Worm (Caenorhabditis elegans) whole organism, L4 larva: ENCODE data around the gene rpt-1.

Source experiments
- D1046.2 ChIP-seq: fragments of 200-800 bp; sonication (Bioruptor generic); IDR thresholded peaks from 2 replicates; pipeline ENCODE4 v1.3.6; 2022; ENCODE audit warnings: missing genetic modification characterization, missing compliant biosample characterization
- F10B5.3 ChIP-seq: sonication (generic microtip); optimal IDR thresholded peaks from 2 replicates; lab custom pipeline; 2016; ENCODE audit warnings: mild to moderate bottlenecking, missing genetic modification characterization, missing compliant biosample characterization
- F49E8.2 ChIP-seq: sonication (generic microtip); optimal IDR thresholded peaks from 2 replicates; lab custom pipeline; 2016; ENCODE audit warnings: missing compliant biosample characterization, mild to moderate bottlenecking, missing genetic modification characterization, borderline replicate concordance
- R02D3.7 ChIP-seq: fragments of 150-350 bp; sonication (generic microtip); optimal IDR thresholded peaks from 3 replicates; lab custom pipeline; 2014; ENCODE audit warnings: missing biosample characterization, missing genetic modification characterization
- Y105C5A.15 ChIP-seq: fragments of 200-800 bp; sonication (Bioruptor generic); IDR thresholded peaks from 2 replicates; pipeline ENCODE4 v1.3.6; 2022; ENCODE audit warnings: missing genetic modification characterization, missing compliant biosample characterization
- Y48G9A.11 ChIP-seq: fragments of 200-800 bp; sonication (Bioruptor generic); IDR thresholded peaks from 2 replicates; pipeline ENCODE4 v1.3.6; 2022; ENCODE audit warnings: missing genetic modification reagents, missing genetic modification characterization, missing compliant biosample characterization
- Y75B8A.6 ChIP-seq: fragments of 200-800 bp; sonication (Bioruptor generic); IDR thresholded peaks from 2 replicates; pipeline ENCODE4 v1.3.6; 2022; ENCODE audit warnings: missing genetic modification reagents, missing genetic modification characterization, missing compliant biosample characterization
- ZK546.5 ChIP-seq, 2 experiments: sonication (generic microtip); optimal IDR thresholded peaks; 2 replicates each; lab custom pipeline; 2017; ENCODE audit warnings: missing biosample characterization in 2 of 2, missing genetic modification characterization in 2 of 2
- aly-2 ChIP-seq: sonication (generic microtip); optimal IDR thresholded peaks from 2 replicates; lab custom pipeline; 2018; ENCODE audit warnings: missing biosample characterization, missing genetic modification characterization
- attf-4 ChIP-seq: sonication (generic microtip); optimal IDR thresholded peaks from 3 replicates; lab custom pipeline; 2017; ENCODE audit warnings: missing biosample characterization, missing genetic modification characterization
- ceh-62 ChIP-seq: sonication (generic microtip); optimal IDR thresholded peaks from 2 replicates; lab custom pipeline; 2017; ENCODE audit warnings: missing biosample characterization, missing genetic modification characterization
- ces-1 ChIP-seq: fragments of 150-350 bp; sonication (generic microtip); optimal IDR thresholded peaks from 4 replicates; lab custom pipeline; 2014; ENCODE audit warnings: missing biosample characterization, missing genetic modification reagents, missing genetic modification characterization
- daf-16 ChIP-seq, 3 experiments: sonication (generic microtip); optimal IDR thresholded peaks; 2 replicates each; lab custom pipeline; 2016 to 2017; ENCODE audit warnings: missing genetic modification characterization in 3 of 3, missing genetic modification reagents in 3 of 3, mild to moderate bottlenecking in 2 of 3, missing compliant biosample characterization in 2 of 3, missing biosample characterization in 1 of 3, moderate library complexity in 1 of 3
- daf-8 ChIP-seq: fragments of 200-800 bp; sonication (Bioruptor generic); IDR thresholded peaks from 2 replicates; pipeline ENCODE4 v1.3.6; 2022; ENCODE audit warnings: missing genetic modification characterization, missing compliant biosample characterization
- dmd-6 ChIP-seq: fragments of 200-800 bp; sonication (Bioruptor generic); IDR thresholded peaks from 2 replicates; pipeline ENCODE4 v1.3.6; 2022; ENCODE audit warnings: missing genetic modification reagents, missing genetic modification characterization, missing compliant biosample characterization
- dpl-1 ChIP-seq: fragments of 150-350 bp; optimal IDR thresholded peaks from 2 replicates; lab custom pipeline; 2014; ENCODE audit warnings: missing biosample characterization, missing genetic modification reagents, missing genetic modification characterization
- duxl-1 ChIP-seq: sonication (generic microtip); optimal IDR thresholded peaks from 2 replicates; lab custom pipeline; 2016; ENCODE audit warnings: mild to moderate bottlenecking, missing genetic modification characterization, moderate library complexity, missing compliant biosample characterization; ENCODE audit not compliant: poor library complexity
- fkh-10 ChIP-seq: fragments of 150-350 bp; optimal IDR thresholded peaks from 2 replicates; lab custom pipeline; 2014; ENCODE audit warnings: missing biosample characterization, missing genetic modification reagents, missing genetic modification characterization
- hif-1 ChIP-seq, 2 experiments: sonication (generic microtip); optimal IDR thresholded peaks; 2 replicates each; lab custom pipeline; 2016 to 2017; ENCODE audit warnings: missing compliant biosample characterization in 2 of 2, missing genetic modification characterization in 2 of 2, missing genetic modification reagents in 2 of 2, missing genotype in 2 of 2, mild to moderate bottlenecking in 1 of 2
- hlh-11 ChIP-seq: fragments of 200-800 bp; sonication (Bioruptor generic); optimal IDR thresholded peaks from 2 replicates; lab custom pipeline; 2018; ENCODE audit warnings: mild to moderate bottlenecking, missing genetic modification characterization, missing compliant biosample characterization
- hlh-30 ChIP-seq: sonication (generic microtip); optimal IDR thresholded peaks from 2 replicates; lab custom pipeline; 2017; ENCODE audit warnings: antibody characterized with exemption, mild to moderate bottlenecking, missing genetic modification characterization, missing compliant biosample characterization; ENCODE audit not compliant: insufficient read depth
- hmg-1.1 ChIP-seq: fragments of 200-800 bp; sonication (Bioruptor generic); IDR thresholded peaks from 2 replicates; pipeline ENCODE4 v1.3.6; 2022; ENCODE audit warnings: missing genetic modification reagents, missing genetic modification characterization, missing compliant biosample characterization
- lim-7 ChIP-seq: fragments of 200-800 bp; sonication (Bioruptor generic); IDR thresholded peaks from 2 replicates; pipeline ENCODE4 v1.3.6; 2022; ENCODE audit warnings: missing genetic modification characterization, missing compliant biosample characterization
- lin-15B ChIP-seq: fragments of 150-350 bp; sonication (generic microtip); optimal IDR thresholded peaks from 3 replicates; lab custom pipeline; 2014; ENCODE audit warnings: missing biosample characterization, missing genetic modification characterization
- lin-39 ChIP-seq: fragments of 150-350 bp; optimal IDR thresholded peaks from 2 replicates; lab custom pipeline; 2014; ENCODE audit warnings: missing biosample characterization, missing genetic modification reagents, missing genetic modification characterization
- madf-5 ChIP-seq, 2 experiments: fragments of 200-800 bp; sonication (Bioruptor generic); IDR thresholded peaks; 2 replicates each; pipeline ENCODE4 v1.3.6; 2022; ENCODE audit warnings: missing compliant biosample characterization in 2 of 2, missing genetic modification characterization in 2 of 2
- madf-9 ChIP-seq: fragments of 200-800 bp; sonication (Bioruptor generic); conservative IDR thresholded peaks from 2 replicates; pipeline ENCODE4 v1.3.6; 2022; ENCODE audit warnings: missing genetic modification reagents, missing genetic modification characterization, missing compliant biosample characterization
- mes-2 ChIP-seq: sonication (generic microtip); optimal IDR thresholded peaks from 2 replicates; lab custom pipeline; 2016; ENCODE audit warnings: missing genotype, mild to moderate bottlenecking, missing genetic modification characterization, missing compliant biosample characterization; ENCODE audit not compliant: poor library complexity, severe bottlenecking
- mxl-2 ChIP-seq: fragments of 200-800 bp; sonication (Bioruptor generic); conservative IDR thresholded peaks from 2 replicates; pipeline ENCODE4 v1.3.6; 2022; ENCODE audit warnings: missing genetic modification reagents, missing genetic modification characterization, missing compliant biosample characterization
- nhr-11 ChIP-seq: fragments of 150-350 bp; optimal IDR thresholded peaks from 2 replicates; lab custom pipeline; 2014; ENCODE audit warnings: missing biosample characterization, missing genetic modification characterization
- nhr-111 ChIP-seq: fragments of 200-800 bp; sonication (Bioruptor generic); optimal IDR thresholded peaks from 2 replicates; lab custom pipeline; 2018; ENCODE audit warnings: mild to moderate bottlenecking, missing genetic modification characterization, missing compliant biosample characterization
- nhr-237 ChIP-seq: sonication (generic microtip); optimal IDR thresholded peaks from 2 replicates; lab custom pipeline; 2017; ENCODE audit warnings: missing biosample characterization, missing genetic modification characterization
- nhr-25 ChIP-seq: sonication (generic microtip); optimal IDR thresholded peaks from 2 replicates; lab custom pipeline; 2017; ENCODE audit warnings: missing genetic modification characterization, mild to moderate bottlenecking, missing compliant biosample characterization, antibody characterized with exemption, moderate library complexity, borderline replicate concordance; ENCODE audit not compliant: insufficient read depth
- nhr-28 ChIP-seq: fragments of 150-350 bp; optimal IDR thresholded peaks from 2 replicates; lab custom pipeline; 2014; ENCODE audit warnings: missing biosample characterization, missing genetic modification characterization
- nhr-41 ChIP-seq: fragments of 200-800 bp; sonication (Bioruptor generic); IDR thresholded peaks from 2 replicates; pipeline ENCODE4 v1.3.6; 2022; ENCODE audit warnings: missing genetic modification reagents, missing genetic modification characterization, missing compliant biosample characterization
- nhr-6 ChIP-seq: fragments of 150-350 bp; optimal IDR thresholded peaks from 2 replicates; lab custom pipeline; 2014; ENCODE audit warnings: missing biosample characterization, missing genetic modification characterization
- nhr-76 ChIP-seq: fragments of 150-350 bp; optimal IDR thresholded peaks from 2 replicates; lab custom pipeline; 2014; ENCODE audit warnings: missing biosample characterization, missing genetic modification characterization
- nhr-77 ChIP-seq: fragments of 150-350 bp; optimal IDR thresholded peaks from 2 replicates; lab custom pipeline; 2014; ENCODE audit warnings: missing biosample characterization, missing genetic modification characterization
- php-3 ChIP-seq: fragments of 200-800 bp; sonication (Bioruptor generic); IDR thresholded peaks from 2 replicates; pipeline ENCODE4 v1.3.6; 2022; ENCODE audit warnings: missing genetic modification reagents, missing genetic modification characterization, missing compliant biosample characterization
- pqm-1 ChIP-seq: sonication (generic microtip); optimal IDR thresholded peaks from 2 replicates; lab custom pipeline; 2017; ENCODE audit warnings: missing biosample characterization, missing genetic modification characterization
- snpc-1.2 ChIP-seq: fragments of 200-800 bp; sonication (Bioruptor generic); IDR thresholded peaks from 2 replicates; pipeline ENCODE4 v1.3.6; 2022; ENCODE audit warnings: missing genetic modification reagents, missing genetic modification characterization, missing compliant biosample characterization
- snpc-4 ChIP-seq: fragments of 150-350 bp; optimal IDR thresholded peaks from 2 replicates; lab custom pipeline; 2014; ENCODE audit warnings: missing biosample characterization, missing genetic modification characterization
- spr-3 ChIP-seq: fragments of 200-800 bp; sonication (Bioruptor generic); optimal IDR thresholded peaks from 2 replicates; lab custom pipeline; 2018; ENCODE audit warnings: mild to moderate bottlenecking, missing genetic modification characterization, missing compliant biosample characterization
- tag-97 ChIP-seq: fragments of 200-800 bp; sonication (Bioruptor generic); IDR thresholded peaks from 2 replicates; pipeline ENCODE4 v1.3.6; 2022; ENCODE audit warnings: missing genetic modification characterization, missing compliant biosample characterization
- tra-1 ChIP-seq: fragments of 200-800 bp; sonication (Bioruptor generic); IDR thresholded peaks from 2 replicates; pipeline ENCODE4 v1.3.6; 2022; ENCODE audit warnings: missing genetic modification reagents, missing genetic modification characterization, missing compliant biosample characterization
- unc-39 ChIP-seq: sonication (generic microtip); optimal IDR thresholded peaks from 2 replicates; lab custom pipeline; 2017; ENCODE audit warnings: missing biosample characterization, missing genetic modification characterization
- unc-62 ChIP-seq, 3 experiments: fragments of 150-350 bp in 1 of 3; sonication (generic microtip); optimal IDR thresholded peaks in 2 of 3; peaks in 1 of 3; 1 replicate in 1 of 3; 2 replicates in 2 of 3; lab custom pipeline; 2014 to 2017; ENCODE audit warnings: missing biosample characterization in 3 of 3, missing genetic modification characterization in 3 of 3, missing genetic modification reagents in 3 of 3, missing genotype in 1 of 3
- zag-1 ChIP-seq: fragments of 150-350 bp; optimal IDR thresholded peaks from 2 replicates; lab custom pipeline; 2014; ENCODE audit warnings: missing biosample characterization, missing genetic modification characterization
- ztf-11 ChIP-seq: fragments of 150-350 bp; optimal IDR thresholded peaks from 2 replicates; lab custom pipeline; 2014; ENCODE audit warnings: missing biosample characterization, missing genetic modification characterization

Gene rpt-1

DNA sequence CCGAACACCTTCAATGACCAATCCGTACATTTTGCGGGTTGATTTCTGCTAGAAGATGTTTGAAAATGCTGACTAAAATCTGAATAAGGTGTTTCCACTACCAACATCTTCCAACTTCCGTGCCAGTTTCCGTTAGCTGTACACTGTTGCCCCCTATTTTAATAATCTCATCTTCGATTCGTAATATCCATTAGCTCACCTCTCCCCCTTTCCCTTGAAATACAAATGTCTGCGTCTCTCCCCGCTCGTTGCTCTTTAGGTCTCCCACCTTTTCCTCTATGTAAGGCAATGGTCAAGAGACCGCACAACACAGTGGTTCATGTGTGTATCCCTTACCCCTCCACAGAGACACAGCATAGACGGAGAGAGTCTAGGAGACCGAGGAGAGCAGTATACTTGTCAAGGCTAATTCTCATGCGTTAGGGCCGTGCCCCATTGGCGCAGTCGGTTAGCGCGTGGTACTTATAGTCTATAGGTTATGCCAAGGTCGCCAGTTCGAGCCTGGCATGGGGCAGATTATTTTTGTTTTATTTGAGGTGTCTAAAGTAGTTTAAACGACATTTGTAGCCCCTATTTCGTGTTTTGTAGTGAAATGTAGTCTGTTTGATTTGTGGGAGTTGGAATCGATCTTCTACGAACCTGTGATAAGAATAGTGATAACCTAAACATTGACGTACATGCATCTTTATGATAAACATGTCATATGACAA is 19.7 kb upstream of the rpt-1 start, which contains the start of gene gcy-33:
Gene gcy-33 (minus strand): TSS at position 51 of the 710 bp plus-strand sequence.
- no peak for TF ChIP-seq ztf-11 (tag; lab: Kevin White, UChicago)
- TF ChIP-seq attf-4 (tag; lab: Kevin White, UChicago): no peak
- no peak for TF ChIP-seq ceh-62 (tag; lab: Kevin White, UChicago)
- TF ChIP-seq D1046.2 (GFP tag; lab: Robert Waterston, UW): peak; percentile 84; the same call in 1 of the 2 replicates
- no peak for TF ChIP-seq lin-39 (tag; lab: Kevin White, UChicago)
- TF ChIP-seq nhr-111 (GFP tag; lab: Kevin White, UChicago): peak; percentile 93
- no peak for TF ChIP-seq nhr-237
- TF ChIP-seq hlh-11: peak; percentile 84
- peak; percentile 89 for TF ChIP-seq dmd-6 (GFP tag; lab: Robert Waterston, UW)
- TF ChIP-seq fkh-10: no peak
- TF ChIP-seq daf-16 (GFP tag; optimal IDR thresholded peaks at IDR 0.05; lab: Kevin White, UChicago): peak; percentile 29 to 88
- TF ChIP-seq daf-16 (tag; optimal IDR thresholded peaks at IDR 0.05; lab: Kevin White, UChicago): peak; percentile 92
- peak; percentile 56 for TF ChIP-seq F49E8.2 (tag; lab: Kevin White, UChicago)
- TF ChIP-seq snpc-4 (tag; lab: Kevin White, UChicago): no peak
- no peak for TF ChIP-seq ces-1 (GFP tag; lab: Kevin White, UChicago)
- TF ChIP-seq nhr-6 (tag; lab: Kevin White, UChicago): peak; percentile 97
- TF ChIP-seq mxl-2 (GFP tag; lab: Robert Waterston, UW): peak; percentile 64; the same call in 1 of the 2 replicates
- peak; percentile 40 for TF ChIP-seq nhr-77
- TF ChIP-seq lin-15B (tag; lab: Kevin White, UChicago): no peak
- no peak for TF ChIP-seq R02D3.7
- peak in 1 of 2 experiments; percentile 51 for TF ChIP-seq unc-62 (GFP tag; optimal IDR thresholded peaks at IDR 0.05 in 1 of 2; lab: Kevin White, UChicago)
- no peak for TF ChIP-seq unc-62 (tag; optimal IDR thresholded peaks at IDR 0.05; lab: Kevin White, UChicago)
- no peak for TF ChIP-seq daf-8 (GFP tag; lab: Robert Waterston, UW)
- TF ChIP-seq tag-97 (GFP tag; lab: Robert Waterston, UW): no peak
- TF ChIP-seq madf-9 (GFP tag; lab: Robert Waterston, UW): peak; percentile 91
- TF ChIP-seq dpl-1: peak; percentile 58
- TF ChIP-seq unc-39 (tag; lab: Kevin White, UChicago): no peak
- no peak for TF ChIP-seq zag-1
- TF ChIP-seq pqm-1: no peak
- peak; percentile 98 for TF ChIP-seq hmg-1.1
- no peak for TF ChIP-seq ZK546.5 (tag; optimal IDR thresholded peaks at IDR 0.05; lab: Kevin White, UChicago)
- TF ChIP-seq nhr-41 (GFP tag; lab: Robert Waterston, UW): peak; percentile 83; the same call in 1 of the 2 replicates
- TF ChIP-seq Y75B8A.6 (GFP tag; lab: Robert Waterston, UW): peak; percentile 42; the same call in 1 of the 2 replicates
- TF ChIP-seq Y48G9A.11 (GFP tag; lab: Robert Waterston, UW): peak; percentile 82
- TF ChIP-seq hif-1 (tag; optimal IDR thresholded peaks at IDR 0.05; lab: Kevin White, UChicago): peak; percentile 11 to 64
- TF ChIP-seq F10B5.3 (tag; lab: Kevin White, UChicago): peak; percentile 37
- TF ChIP-seq lim-7 (GFP tag; lab: Robert Waterston, UW): peak; percentile 93
- TF ChIP-seq tra-1 (GFP tag; lab: Robert Waterston, UW): peak; percentile 77
- TF ChIP-seq snpc-1.2 (GFP tag; lab: Robert Waterston, UW): peak; percentile 89
- TF ChIP-seq mes-2 (tag; lab: Kevin White, UChicago): peak; percentile 88
- peak; percentile 93 for TF ChIP-seq duxl-1
- TF ChIP-seq nhr-76 (tag; lab: Kevin White, UChicago): no peak
- peak; percentile 2 for TF ChIP-seq nhr-11 (tag; lab: Kevin White, UChicago)
- peak; percentile 93 for TF ChIP-seq php-3 (GFP tag; lab: Robert Waterston, UW)
- TF ChIP-seq madf-5 (GFP tag; IDR thresholded peaks at IDR 0.05; lab: Robert Waterston, UW): peak; percentile 60 to 79; a peak in 2 of 4 replicates
- peak; percentile 99 for TF ChIP-seq nhr-28 (tag; lab: Kevin White, UChicago)
- peak; percentile 80 for TF ChIP-seq spr-3 (GFP tag; lab: Kevin White, UChicago)
- peak; percentile 89 for TF ChIP-seq hlh-30 (tag; lab: Kevin White, UChicago)
- TF ChIP-seq Y105C5A.15 (GFP tag; lab: Robert Waterston, UW): peak; percentile 89
- TF ChIP-seq nhr-25: peak; percentile 82
- no peak for TF ChIP-seq aly-2 (tag; lab: Kevin White, UChicago)
